Fruit fly (Drosophila melanogaster): ENCODE results near the gene santa-maria.

The santa-maria gene

dm6 chr2L:7418148-7418988 lies 32.7 kb downstream of the santa-maria start (continued):
- TF ChIP-seq Trl (optimal IDR thresholded peaks at IDR 0.05) (peak; percentile 83 to 84), Trl (GFP tag; optimal IDR thresholded peaks at IDR 0.05) (no peak), CoRest (tag; optimal IDR thresholded peaks at IDR 0.05) (no peak), CG13287 (GFP tag; IDR thresholded peaks at IDR 0.05; ENCODE audit: partially characterized antibody) (peak; percentile 30; the same call in 1 of the 2 replicates), Hr78 (GFP tag; optimal IDR thresholded peaks at IDR 0.05) (peak in 1 of 2 experiments; percentile 87), Med (GFP tag) (peak; percentile 81), Adf1 (GFP tag; IDR thresholded peaks at IDR 0.05) (peak; percentile 88)

- TF ChIP-seq HLH3B (GFP tag; IDR thresholded peaks at IDR 0.05) (0 out of 2 replicates have a peak, but pooled peaks have one; percentile 4), Fer2 (tag; optimal IDR thresholded peaks at IDR 0.05) (peak; percentile 9), zen (tag; optimal IDR thresholded peaks at IDR 0.05) (no peak), Med (GFP tag) (peak; percentile 88), corto (GFP tag; optimal IDR thresholded peaks at IDR 0.05) (no peak), CG31441 (GFP tag; IDR thresholded peaks at IDR 0.05) (0 out of 2 replicates have a peak, but pooled peaks have one; percentile 27), al (GFP tag; IDR thresholded peaks at IDR 0.05) (0 out of 2 replicates have a peak, but pooled peaks have one; percentile 42), CG11504 (tag; optimal IDR thresholded peaks at IDR 0.05) (peak; percentile 52), chinmo (GFP tag; IDR thresholded peaks at IDR 0.05; ENCODE audit: partially characterized antibody) (peak; percentile 60; the same call in 3 of the 4 replicates), Gsc (GFP tag; IDR thresholded peaks at IDR 0.05) (no peak), Atf-2 (GFP tag; optimal IDR thresholded peaks at IDR 0.05) (peak; percentile 16), ranshi (GFP tag; IDR thresholded peaks at IDR 0.05) (0 out of 2 replicates have a peak, but pooled peaks have one; percentile 21), CG11247 (GFP tag; IDR thresholded peaks at IDR 0.05) (0 out of 2 replicates have a peak, but pooled peaks have one; percentile 41), toy (GFP tag; IDR thresholded peaks at IDR 0.05) (no peak), CG10267 (tag; optimal IDR thresholded peaks at IDR 0.05) (peak; percentile 41), disco-r (GFP tag; optimal IDR thresholded peaks at IDR 0.05) (no peak), Myb (GFP tag; optimal IDR thresholded peaks at IDR 0.05) (peak; percentile 32), repo (GFP tag; optimal IDR thresholded peaks at IDR 0.05) (no peak), chif (GFP tag; optimal IDR thresholded peaks at IDR 0.05) (peak in 1 of 2 experiments; percentile 28), CG11723 (GFP tag; optimal IDR thresholded peaks at IDR 0.05) (no peak), tx (GFP tag; optimal IDR thresholded peaks at IDR 0.05) (peak; percentile 17), CG1832 (GFP tag; optimal IDR thresholded peaks at IDR 0.05) (no peak), Rfx (GFP tag; IDR thresholded peaks at IDR 0.05) (peak; percentile 70), Sry-δ (GFP tag; optimal IDR thresholded peaks at IDR 0.05) (peak; percentile 92), bbx (GFP tag; IDR thresholded peaks at IDR 0.05; ENCODE audit: partially characterized antibody) (peak; percentile 87), sob (GFP tag; IDR thresholded peaks at IDR 0.05) (peak; percentile 54; the same call in 1 of the 2 replicates), inv (GFP tag; IDR thresholded peaks at IDR 0.05; ENCODE audit: partially characterized antibody) (peak; percentile 82), slbo (GFP tag; IDR thresholded peaks at IDR 0.05) (peak; percentile 67), CG12391 (tag; optimal IDR thresholded peaks at IDR 0.05) (peak; percentile 52), caup (GFP tag; optimal IDR thresholded peaks at IDR 0.05; ENCODE audit: severe bottlenecking) (no peak), scrt (GFP tag; optimal IDR thresholded peaks at IDR 0.05) (no peak), GATAe (GFP tag; conservative IDR thresholded peaks at IDR 0.05) (no peak), psq (GFP tag; optimal IDR thresholded peaks at IDR 0.05) (no peak), nerfin-1 (tag; optimal IDR thresholded peaks at IDR 0.05) (peak; percentile 66), Bteb2 (GFP tag; optimal IDR thresholded peaks at IDR 0.05) (no peak), hbn (GFP tag; IDR thresholded peaks at IDR 0.05; ENCODE audit: partially characterized antibody) (peak; percentile 89), vvl (GFP tag; IDR thresholded peaks at IDR 0.05) (peak; percentile 65), mld (GFP tag; IDR thresholded peaks at IDR 0.05; ENCODE audit: partially characterized antibody) (peak; percentile 75), trem (tag; optimal IDR thresholded peaks at IDR 0.05) (peak; percentile 52)
Observed at dm6 chr2L:7411947-7412621, 39.0 kb downstream of the santa-maria start, which contains the start of gene chm. chm (plus strand) TSS chr2L:7412417.
